Fruit fly (Drosophila melanogaster) S2 (cell line): ENCODE measurements around the gene Jupiter.

ENCODE experiments used
- CG8478 ChIP-seq: fragments of >200 bp; optimal IDR thresholded peaks from 2 replicates; lab custom pipeline; 2018
- CTCF ChIP-seq, 2 experiments: fragments of >200 bp; optimal IDR thresholded peaks; 2 replicates each; lab custom pipeline; 2018

DNA sequence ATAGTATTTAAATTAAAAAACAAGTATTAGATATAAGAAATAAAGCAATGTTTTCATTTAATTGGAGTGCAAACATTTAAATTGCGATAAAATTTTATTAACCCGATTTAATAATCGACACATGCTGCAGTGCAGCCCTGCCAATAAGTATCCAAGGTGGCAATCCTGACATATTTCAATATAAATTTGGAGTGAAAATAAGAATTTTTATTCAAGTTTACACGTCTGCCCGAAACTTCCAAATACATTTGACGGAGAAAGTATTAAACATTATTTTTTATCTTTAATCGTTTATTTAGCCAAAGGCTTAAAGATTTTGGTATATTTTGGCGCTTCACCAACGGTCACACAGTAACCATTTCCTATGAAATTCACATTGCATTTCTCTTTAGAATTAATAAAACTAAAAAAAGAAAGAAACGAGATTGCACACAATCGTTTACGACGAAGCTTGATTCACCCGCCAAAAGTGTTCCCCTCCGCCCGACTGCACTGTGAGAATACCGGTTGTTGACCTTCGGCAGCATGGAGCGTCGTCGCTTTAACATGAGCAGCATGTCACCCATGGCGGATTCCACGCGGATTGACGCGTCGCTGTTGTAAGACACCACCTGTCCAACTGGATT, 8.8 kb upstream of the Jupiter start, which contains the start of gene CG14712:
- TF ChIP-seq CG8478 (lab: Kevin White, UChicago) (no peak), CTCF (optimal IDR thresholded peaks at IDR 0.05; lab: Kevin White, UChicago) (no peak)
